Worm (Caenorhabditis elegans) whole organism, midembryonic: ENCODE measurements around the gene clec-75.

Source experiments
- cog-1 ChIP-seq: sonication (generic microtip); optimal IDR thresholded peaks from 2 replicates; lab custom pipeline; 2016; ENCODE audit warnings: missing genetic modification characterization, missing compliant biosample characterization
- flt-1 ChIP-seq: fragments of 200-800 bp; sonication (Bioruptor generic); IDR thresholded peaks from 2 replicates; pipeline ENCODE4 v1.3.6; 2022; ENCODE audit warnings: missing genetic modification characterization, missing compliant biosample characterization
- klf-2 ChIP-seq: fragments of 200-800 bp; sonication (Bioruptor generic); conservative IDR thresholded peaks from 2 replicates; pipeline ENCODE4 v1.3.6; 2022; ENCODE audit warnings: missing genetic modification reagents, missing genetic modification characterization, missing compliant biosample characterization
- med-1 ChIP-seq: sonication (generic microtip); optimal IDR thresholded peaks from 2 replicates; lab custom pipeline; 2017; ENCODE audit warnings: missing genetic modification characterization, mild to moderate bottlenecking, missing compliant biosample characterization, antibody characterized with exemption, missing genetic modification reagents; ENCODE audit not compliant: insufficient read depth
- ref-1 ChIP-seq: fragments of 200-800 bp; sonication (Bioruptor generic); conservative IDR thresholded peaks from 2 replicates; pipeline ENCODE4 v1.3.6; 2022; ENCODE audit warnings: missing genetic modification reagents, missing genetic modification characterization, missing compliant biosample characterization
- tab-1 ChIP-seq: fragments of 200-800 bp; sonication (Bioruptor generic); IDR thresholded peaks from 2 replicates; pipeline ENCODE4 v1.3.6; 2022; ENCODE audit warnings: missing genetic modification characterization, missing compliant biosample characterization
- ztf-23 ChIP-seq: fragments of 200-800 bp; sonication (Bioruptor generic); IDR thresholded peaks from 2 replicates; pipeline ENCODE4 v1.3.6; 2022; ENCODE audit warnings: missing genetic modification reagents, missing genetic modification characterization, missing compliant biosample characterization
- ztf-29 ChIP-seq: fragments of 200-800 bp; sonication (Bioruptor generic); IDR thresholded peaks from 2 replicates; pipeline ENCODE4 v1.3.6; 2022; ENCODE audit warnings: missing genetic modification reagents, missing genetic modification characterization, missing compliant biosample characterization

DNA sequence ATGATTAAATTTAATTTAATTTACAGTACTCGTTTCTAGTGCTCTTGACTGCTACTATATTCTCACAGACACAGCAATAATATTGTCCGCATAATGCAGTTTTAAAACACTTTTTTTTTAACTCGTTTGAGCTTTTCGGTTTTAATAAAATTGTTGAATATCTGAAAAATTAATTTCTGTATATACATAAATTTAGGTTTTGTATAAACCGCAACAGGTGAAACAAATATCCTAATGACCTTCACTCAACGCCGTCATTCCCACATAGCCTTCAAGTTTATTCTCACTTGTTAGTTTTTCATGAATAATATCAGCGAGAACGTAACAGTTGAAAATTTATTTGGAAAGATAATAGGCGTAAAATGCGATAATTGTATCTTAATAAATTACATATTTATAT, 41.0 kb upstream of the clec-75 start, which contains the start of gene srz-19:
- TF ChIP-seq flt-1 (GFP tag; lab: Robert Waterston, UW) (no peak), klf-2 (no peak), ztf-29 (no peak), ref-1 (GFP tag; lab: Robert Waterston, UW) (no peak), ztf-23 (GFP tag; lab: Robert Waterston, UW) (no peak), med-1 (GFP tag; lab: Kevin White, UChicago) (no peak), tab-1 (no peak), cog-1 (tag; lab: Kevin White, UChicago) (no peak)
